Fruit fly (Drosophila melanogaster) whole organism, embryonic: Measurements from ENCODE around the gene Tsp29Fb.

Source experiments
- CG10462 ChIP-seq: fragments of 200-800 bp; sonication (Bioruptor generic); optimal IDR thresholded peaks from 2 replicates; lab custom pipeline; 2016; ENCODE audit warnings: missing biosample characterization, missing genetic modification characterization
- CG11504 ChIP-seq: fragments of 200-800 bp; sonication (Bioruptor generic); optimal IDR thresholded peaks from 3 replicates; lab custom pipeline; 2019; ENCODE audit warnings: missing biosample characterization, mild to moderate bottlenecking, missing genetic modification characterization, moderate library complexity
- CG14710 ChIP-seq: fragments of 200-800 bp; sonication (Bioruptor generic); optimal IDR thresholded peaks from 3 replicates; lab custom pipeline; 2019; ENCODE audit warnings: missing biosample characterization, mild to moderate bottlenecking, missing genetic modification characterization, moderate library complexity
- CG15479 ChIP-seq: fragments of 200-800 bp; sonication (Bioruptor generic); optimal IDR thresholded peaks from 3 replicates; lab custom pipeline; 2019; ENCODE audit warnings: missing biosample characterization, mild to moderate bottlenecking, missing genetic modification characterization, moderate library complexity
- CG15601 ChIP-seq: fragments of 200-800 bp; sonication (Bioruptor generic); optimal IDR thresholded peaks from 3 replicates; lab custom pipeline; 2019; ENCODE audit warnings: missing biosample characterization, mild to moderate bottlenecking, missing genetic modification characterization, moderate library complexity
- CG17361 ChIP-seq: fragments of 200-800 bp; sonication (Bioruptor generic); IDR thresholded peaks from 3 replicates; pipeline ENCODE4 v1.3.6; 2022; ENCODE audit warnings: missing biosample characterization, missing genetic modification characterization
- CG18476 ChIP-seq: fragments of 200-800 bp; sonication (Bioruptor generic); optimal IDR thresholded peaks from 2 replicates; lab custom pipeline; 2016; ENCODE audit warnings: missing biosample characterization, mild to moderate bottlenecking, missing genetic modification characterization
- CG33557 ChIP-seq: fragments of 200-800 bp; sonication (Bioruptor generic); optimal IDR thresholded peaks from 2 replicates; lab custom pipeline; 2019; ENCODE audit warnings: missing biosample characterization, mild to moderate bottlenecking, missing genetic modification characterization, moderate library complexity
- CG3847 ChIP-seq: fragments of 200-800 bp; sonication (Bioruptor generic); IDR thresholded peaks from 2 replicates; pipeline ENCODE4 v1.3.6; 2022; ENCODE audit warnings: missing biosample characterization, missing genetic modification characterization
- CG4360 ChIP-seq: fragments of 200-800 bp; sonication (Bioruptor generic); IDR thresholded peaks from 2 replicates; pipeline ENCODE4 v1.3.6; 2022; ENCODE audit warnings: missing biosample characterization, missing genetic modification characterization
- CG4707 ChIP-seq: fragments of 200-800 bp; sonication (Bioruptor generic); optimal IDR thresholded peaks from 2 replicates; lab custom pipeline; 2018; ENCODE audit warnings: missing biosample characterization, mild to moderate bottlenecking, missing genetic modification characterization, moderate library complexity
- CG6689 ChIP-seq: fragments of 200-800 bp; sonication (Bioruptor generic); IDR thresholded peaks from 2 replicates; pipeline ENCODE4 v1.3.6; 2022; ENCODE audit warnings: missing biosample characterization, missing genetic modification characterization
- CG8388 ChIP-seq: fragments of 200-800 bp; sonication (Bioruptor generic); optimal IDR thresholded peaks from 2 replicates; lab custom pipeline; 2019; ENCODE audit warnings: missing biosample characterization, mild to moderate bottlenecking, missing genetic modification characterization, moderate library complexity
- CG8765 ChIP-seq: fragments of 200-800 bp; sonication (Bioruptor generic); IDR thresholded peaks from 2 replicates; pipeline ENCODE4 v1.3.6; 2022; ENCODE audit warnings: missing biosample characterization, missing genetic modification characterization
- CG9797 ChIP-seq: fragments of 200-800 bp; sonication (Bioruptor generic); optimal IDR thresholded peaks from 3 replicates; lab custom pipeline; 2018; ENCODE audit warnings: missing biosample characterization, mild to moderate bottlenecking, missing genetic modification characterization
- Camta ChIP-seq: fragments of 200-800 bp; sonication (Bioruptor generic); optimal IDR thresholded peaks from 2 replicates; lab custom pipeline; 2016; ENCODE audit warnings: missing biosample characterization, missing genetic modification characterization
- CkIIα-i1 ChIP-seq: fragments of 200-800 bp; sonication (Bioruptor generic); IDR thresholded peaks from 2 replicates; pipeline ENCODE4 v1.3.6; 2022; ENCODE audit warnings: missing biosample characterization, missing genetic modification characterization
- Fer2 ChIP-seq: fragments of 200-800 bp; sonication (Bioruptor generic); optimal IDR thresholded peaks from 2 replicates; lab custom pipeline; 2018; ENCODE audit warnings: missing biosample characterization, mild to moderate bottlenecking, missing genetic modification characterization, moderate library complexity
- HLH3B ChIP-seq: fragments of 200-800 bp; sonication (Bioruptor generic); IDR thresholded peaks from 2 replicates; pipeline ENCODE4 v1.3.6; 2022; ENCODE audit warnings: missing biosample characterization, missing genetic modification characterization
- Hand ChIP-seq: fragments of 200-800 bp; sonication (Bioruptor generic); optimal IDR thresholded peaks from 2 replicates; lab custom pipeline; 2017; ENCODE audit warnings: mild to moderate bottlenecking, missing biosample characterization, missing genetic modification reagents, missing genetic modification characterization
- Hmr ChIP-seq: fragments of 200-800 bp; sonication (Bioruptor generic); optimal IDR thresholded peaks from 3 replicates; lab custom pipeline; 2017; ENCODE audit warnings: mild to moderate bottlenecking, missing biosample characterization, missing genetic modification reagents, missing genetic modification characterization
- Hr39 ChIP-seq: fragments of >200 bp; optimal IDR thresholded peaks from 2 replicates; lab custom pipeline; 2017
- Lhr ChIP-seq: fragments of 200-800 bp; sonication (Bioruptor generic); optimal IDR thresholded peaks from 3 replicates; lab custom pipeline; 2017; ENCODE audit warnings: mild to moderate bottlenecking, missing biosample characterization, missing genetic modification reagents, missing genetic modification characterization
- Lpt ChIP-seq: fragments of >200 bp; optimal IDR thresholded peaks from 2 replicates; lab custom pipeline; 2018; ENCODE audit warnings: missing biosample characterization, missing genetic modification characterization
- MESR4 ChIP-seq: fragments of 200-800 bp; sonication (Bioruptor generic); optimal IDR thresholded peaks from 2 replicates; lab custom pipeline; 2018; ENCODE audit warnings: missing biosample characterization, mild to moderate bottlenecking, missing genetic modification characterization, moderate library complexity
- Myb ChIP-seq: fragments of 200-800 bp; sonication (Bioruptor generic); optimal IDR thresholded peaks from 2 replicates; lab custom pipeline; 2016; ENCODE audit warnings: missing biosample characterization, missing genetic modification characterization
- Nf-YB ChIP-seq: fragments of 200-800 bp; sonication (Bioruptor generic); optimal IDR thresholded peaks from 3 replicates; lab custom pipeline; 2019; ENCODE audit warnings: missing biosample characterization, mild to moderate bottlenecking, missing genetic modification characterization, moderate library complexity
- NfI ChIP-seq: fragments of 200-800 bp; sonication (Bioruptor generic); optimal IDR thresholded peaks from 3 replicates; lab custom pipeline; 2018; ENCODE audit warnings: missing biosample characterization, mild to moderate bottlenecking, missing genetic modification characterization, moderate library complexity
- Opbp ChIP-seq: fragments of 200-800 bp; sonication (Bioruptor generic); IDR thresholded peaks from 3 replicates; pipeline ENCODE4 v1.3.6; 2022; ENCODE audit warnings: missing biosample characterization, missing genetic modification characterization; ENCODE audit not compliant: partially characterized antibody
- Ravus ChIP-seq: fragments of 200-800 bp; sonication (Bioruptor generic); IDR thresholded peaks from 2 replicates; pipeline ENCODE4 v1.3.6; 2022; ENCODE audit warnings: missing biosample characterization, missing genetic modification characterization
- Scr ChIP-seq: fragments of 200-800 bp; sonication (Bioruptor generic); IDR thresholded peaks from 2 replicates; pipeline ENCODE4 v1.3.6; 2022; ENCODE audit warnings: missing biosample characterization, missing genetic modification characterization; ENCODE audit not compliant: partially characterized antibody
- Sry-δ ChIP-seq: fragments of 200-800 bp; sonication (Bioruptor generic); optimal IDR thresholded peaks from 2 replicates; lab custom pipeline; 2016; ENCODE audit warnings: missing biosample characterization, missing genetic modification characterization
- Trl ChIP-seq, 3 experiments: fragments of >200 bp in 2 of 3; fragments of 200-800 bp in 1 of 3; sonication (Bioruptor generic) in 1 of 3; optimal IDR thresholded peaks; 2 replicates in 1 of 3; 3 replicates in 2 of 3; lab custom pipeline; 2016 to 2017; ENCODE audit warnings: missing biosample characterization in 1 of 3, missing genetic modification characterization in 1 of 3
- Xrp1 ChIP-seq: fragments of 200-800 bp; sonication (Bioruptor generic); IDR thresholded peaks from 2 replicates; pipeline ENCODE4 v1.3.6; 2022; ENCODE audit warnings: missing biosample characterization, missing genetic modification characterization
- ara ChIP-seq: fragments of 200-800 bp; sonication (Bioruptor generic); IDR thresholded peaks from 2 replicates; pipeline ENCODE4 v1.3.6; 2022; ENCODE audit warnings: missing biosample characterization, missing genetic modification characterization
- bowl ChIP-seq: fragments of 200-800 bp; sonication (Bioruptor generic); IDR thresholded peaks from 2 replicates; pipeline ENCODE4 v1.3.6; 2022; ENCODE audit warnings: missing biosample characterization, missing genetic modification characterization
- emc ChIP-seq: fragments of 200-800 bp; sonication (Bioruptor generic); optimal IDR thresholded peaks from 2 replicates; lab custom pipeline; 2016; ENCODE audit warnings: missing biosample characterization, missing genetic modification characterization
- esg ChIP-seq: fragments of 200-800 bp; sonication (Bioruptor generic); conservative IDR thresholded peaks from 2 replicates; pipeline ENCODE4 v1.3.6; 2022; ENCODE audit warnings: missing biosample characterization, missing genetic modification characterization
- hth ChIP-seq: fragments of >200 bp; optimal IDR thresholded peaks from 2 replicates; lab custom pipeline; 2017; ENCODE audit warnings: inconsistent platforms
- knrl ChIP-seq: fragments of 200-800 bp; sonication (Bioruptor generic); IDR thresholded peaks from 3 replicates; pipeline ENCODE4 v1.3.6; 2022; ENCODE audit warnings: missing biosample characterization, missing genetic modification characterization; ENCODE audit not compliant: partially characterized antibody
- mam ChIP-seq: fragments of 200-800 bp; sonication (Bioruptor generic); optimal IDR thresholded peaks from 3 replicates; lab custom pipeline; 2016; ENCODE audit warnings: missing biosample characterization, missing genetic modification characterization
- nmo ChIP-seq: fragments of 200-800 bp; sonication (Bioruptor generic); optimal IDR thresholded peaks from 2 replicates; lab custom pipeline; 2018; ENCODE audit warnings: missing biosample characterization, mild to moderate bottlenecking, missing genetic modification characterization, moderate library complexity
- phol ChIP-seq: fragments of 200-800 bp; sonication (Bioruptor generic); optimal IDR thresholded peaks from 3 replicates; lab custom pipeline; 2018; ENCODE audit warnings: missing biosample characterization, mild to moderate bottlenecking, missing genetic modification characterization, moderate library complexity
- pita ChIP-seq: fragments of 200-800 bp; sonication (Bioruptor generic); optimal IDR thresholded peaks from 2 replicates; lab custom pipeline; 2017; ENCODE audit warnings: missing biosample characterization, mild to moderate bottlenecking, missing genetic modification characterization
- prd ChIP-seq, 3 experiments: fragments of >200 bp in 2 of 3; fragments of 200-800 bp in 1 of 3; sonication (Bioruptor generic) in 1 of 3; optimal IDR thresholded peaks in 2 of 3; IDR thresholded peaks in 1 of 3; 2 replicates in 2 of 3; 3 replicates in 1 of 3; pipeline versions ENCODE4 v1.3.6 to Lab custom; 2017 to 2022; ENCODE audit warnings: missing biosample characterization in 1 of 3, missing genetic modification characterization in 1 of 3
- pum ChIP-seq: fragments of 200-800 bp; sonication (Bioruptor generic); optimal IDR thresholded peaks from 2 replicates; lab custom pipeline; 2016; ENCODE audit warnings: missing biosample characterization, missing genetic modification characterization
- run ChIP-seq: fragments of 200-800 bp; sonication (Bioruptor generic); optimal IDR thresholded peaks from 3 replicates; lab custom pipeline; 2018; ENCODE audit warnings: missing biosample characterization, mild to moderate bottlenecking, missing genetic modification characterization
- slbo ChIP-seq: fragments of 200-800 bp; sonication (Bioruptor generic); IDR thresholded peaks from 2 replicates; pipeline ENCODE4 v1.3.6; 2022; ENCODE audit warnings: missing biosample characterization, missing genetic modification characterization
- tll ChIP-seq, 2 experiments: fragments of 200-800 bp in 1 of 2; fragments of >200 bp in 1 of 2; sonication (Bioruptor generic) in 1 of 2; optimal IDR thresholded peaks; 2 replicates each; lab custom pipeline; 2017 to 2019; ENCODE audit warnings: missing biosample characterization in 2 of 2, missing genetic modification characterization in 2 of 2, mild to moderate bottlenecking in 1 of 2, moderate library complexity in 1 of 2
- twi ChIP-seq: fragments of 200-800 bp; optimal IDR thresholded peaks from 2 replicates; lab custom pipeline; 2019; ENCODE audit warnings: missing biosample characterization, mild to moderate bottlenecking, missing genetic modification characterization, moderate library complexity

The Tsp29Fb gene

DNA sequence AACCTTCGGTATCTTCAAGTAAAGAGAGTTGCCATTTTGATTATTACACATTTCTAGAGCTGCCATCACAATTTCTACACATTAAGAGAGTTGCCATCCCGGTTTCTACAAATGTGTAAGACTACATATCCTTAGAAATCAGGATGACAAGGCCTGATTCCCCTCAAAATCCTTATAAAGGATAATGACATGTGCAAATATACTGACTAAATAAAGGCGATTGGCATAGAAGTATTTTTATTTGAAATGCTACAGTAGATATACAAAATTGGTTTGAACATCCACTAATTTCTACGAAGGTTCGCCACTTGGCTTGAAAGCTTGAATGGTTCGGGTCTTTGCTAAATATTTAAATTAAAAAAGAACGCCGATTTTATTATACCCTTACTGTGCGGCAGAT lies 48.5 kb upstream of the Tsp29Fb start (continued):
- no peak for TF ChIP-seq Xrp1 (GFP tag; lab: Robert Waterston, UW)
- no peak for TF ChIP-seq slbo (GFP tag; lab: Robert Waterston, UW)
- TF ChIP-seq CG3847 (GFP tag; lab: Robert Waterston, UW), result peak; percentile 60
- no peak for TF ChIP-seq CG4360 (GFP tag; lab: Robert Waterston, UW)
- no peak for TF ChIP-seq CG4707 (GFP tag; lab: Kevin White, UChicago)
- no peak for TF ChIP-seq Camta (GFP tag; lab: Kevin White, UChicago)
- TF ChIP-seq Scr, result no peak
- no peak for TF ChIP-seq twi (tag; lab: Kevin White, UChicago)
- TF ChIP-seq bowl (GFP tag; lab: Robert Waterston, UW), result no peak
- no peak for TF ChIP-seq hth (lab: Kevin White, UChicago)
- TF ChIP-seq run (tag; lab: Kevin White, UChicago), result no peak
- TF ChIP-seq ara (GFP tag; lab: Robert Waterston, UW), result no peak
- peak; percentile 92 for TF ChIP-seq pita (GFP tag; lab: Kevin White, UChicago)
- peak; percentile 51 for TF ChIP-seq nmo (GFP tag; lab: Kevin White, UChicago)
- no peak for TF ChIP-seq emc (GFP tag; lab: Kevin White, UChicago)
- no peak for TF ChIP-seq CG8388 (GFP tag; lab: Kevin White, UChicago)
- TF ChIP-seq pum (GFP tag; lab: Kevin White, UChicago), result no peak
- no peak for TF ChIP-seq Lpt (GFP tag; lab: Kevin White, UChicago)
- TF ChIP-seq CG6689 (GFP tag; lab: Robert Waterston, UW), result no peak
- peak; percentile 61 for TF ChIP-seq CG14710 (tag; lab: Kevin White, UChicago)
- TF ChIP-seq phol (tag; lab: Kevin White, UChicago), result peak; percentile 52
- no peak for TF ChIP-seq CG9797 (GFP tag; lab: Kevin White, UChicago)
- TF ChIP-seq NfI, result no peak
- TF ChIP-seq Myb, result peak; percentile 59
- TF ChIP-seq Opbp (GFP tag; lab: Robert Waterston, UW), result no peak
- TF ChIP-seq Ravus (GFP tag; lab: Robert Waterston, UW), result no peak
- peak; percentile 22 for TF ChIP-seq CG15479 (GFP tag; lab: Kevin White, UChicago)
- TF ChIP-seq knrl, result peak; percentile 52; the same call in 1 of the 3 replicates
- TF ChIP-seq Lhr, result peak; percentile 52
- TF ChIP-seq prd (optimal IDR thresholded peaks at IDR 0.05; lab: Kevin White, UChicago), result no peak
- no peak for TF ChIP-seq prd (GFP tag; IDR thresholded peaks at IDR 0.05; lab: Robert Waterston, UW)
- no peak for TF ChIP-seq Nf-YB (GFP tag; lab: Kevin White, UChicago)
- TF ChIP-seq CG8765 (GFP tag; lab: Robert Waterston, UW), result no peak
- peak in 1 of 2 experiments; percentile 25 for TF ChIP-seq tll (GFP tag; optimal IDR thresholded peaks at IDR 0.05; lab: Kevin White, UChicago)
- peak; percentile 26 for TF ChIP-seq CG15601 (tag; lab: Kevin White, UChicago)
- TF ChIP-seq CG10462 (GFP tag; lab: Kevin White, UChicago), result no peak
- TF ChIP-seq HLH3B (GFP tag; lab: Robert Waterston, UW), result no peak
- TF ChIP-seq CG11504, result peak; percentile 46
- no peak for TF ChIP-seq CkIIα-i1 (GFP tag; lab: Robert Waterston, UW)
- peak in 1 of 2 experiments; percentile 4 for TF ChIP-seq Trl (optimal IDR thresholded peaks at IDR 0.05; lab: Kevin White, UChicago)
- TF ChIP-seq Trl (GFP tag; optimal IDR thresholded peaks at IDR 0.05; lab: Kevin White, UChicago), result no peak
- no peak for TF ChIP-seq CG33557
- TF ChIP-seq Fer2 (tag; lab: Kevin White, UChicago), result no peak
- TF ChIP-seq Sry-δ (GFP tag; lab: Kevin White, UChicago), result peak; percentile 25
- TF ChIP-seq Hmr (GFP tag; lab: Kevin White, UChicago), result no peak
- TF ChIP-seq esg (GFP tag; lab: Robert Waterston, UW), result no peak
- TF ChIP-seq CG17361 (GFP tag; lab: Robert Waterston, UW), result peak; percentile 21; the same call in 1 of the 3 replicates
- TF ChIP-seq Hr39 (lab: Kevin White, UChicago), result no peak
- TF ChIP-seq CG18476 (GFP tag; lab: Kevin White, UChicago), result no peak
- TF ChIP-seq MESR4 (GFP tag; lab: Kevin White, UChicago), result no peak
- no peak for TF ChIP-seq Hand (GFP tag; lab: Kevin White, UChicago)
- TF ChIP-seq mam (GFP tag; lab: Kevin White, UChicago), result no peak
